Fruit fly (Drosophila melanogaster) whole organism, embryonic: Measurements from ENCODE around the gene CG17283.

ENCODE experiments used
- Aef1 ChIP-seq: fragments of 200-800 bp; sonication (Bioruptor generic); IDR thresholded peaks from 3 replicates; pipeline ENCODE4 v1.3.6; 2022; ENCODE audit warnings: missing biosample characterization, missing genetic modification characterization
- Bdp1 ChIP-seq: fragments of 200-800 bp; sonication (Bioruptor generic); optimal IDR thresholded peaks from 3 replicates; lab custom pipeline; 2016; ENCODE audit warnings: missing biosample characterization, missing genetic modification characterization
- CG10147 ChIP-seq: fragments of 200-800 bp; sonication (Bioruptor generic); optimal IDR thresholded peaks from 2 replicates; lab custom pipeline; 2019; ENCODE audit warnings: missing biosample characterization, mild to moderate bottlenecking, missing genetic modification characterization, moderate library complexity
- CG10543 ChIP-seq: fragments of 200-800 bp; sonication (Bioruptor generic); optimal IDR thresholded peaks from 3 replicates; lab custom pipeline; 2017; ENCODE audit warnings: missing biosample characterization, mild to moderate bottlenecking, missing genetic modification characterization, moderate library complexity
- CG11695 ChIP-seq: fragments of 200-800 bp; sonication (Bioruptor generic); IDR thresholded peaks from 3 replicates; pipeline ENCODE4 v1.3.6; 2022; ENCODE audit warnings: missing biosample characterization, missing genetic modification characterization
- CG13123 ChIP-seq: fragments of 200-800 bp; sonication (Bioruptor generic); optimal IDR thresholded peaks from 2 replicates; lab custom pipeline; 2016; ENCODE audit warnings: missing biosample characterization, missing genetic modification characterization
- CG13296 ChIP-seq: fragments of 200-800 bp; sonication (Bioruptor generic); optimal IDR thresholded peaks from 3 replicates; lab custom pipeline; 2018; ENCODE audit warnings: missing biosample characterization, mild to moderate bottlenecking, missing genetic modification characterization
- CG14050 ChIP-seq: fragments of 200-800 bp; sonication (Bioruptor generic); IDR thresholded peaks from 3 replicates; pipeline ENCODE4 v1.3.6; 2022; ENCODE audit warnings: missing biosample characterization, missing genetic modification characterization
- CG16779 ChIP-seq: fragments of 200-800 bp; sonication (Bioruptor generic); IDR thresholded peaks from 2 replicates; pipeline ENCODE4 v1.3.6; 2022; ENCODE audit warnings: missing biosample characterization, missing genetic modification characterization
- CG16813 ChIP-seq: fragments of 200-800 bp; sonication (Bioruptor generic); IDR thresholded peaks from 3 replicates; pipeline ENCODE4 v1.3.6; 2022; ENCODE audit warnings: missing biosample characterization, missing genetic modification characterization; ENCODE audit not compliant: partially characterized antibody
- CG17612 ChIP-seq: fragments of 200-800 bp; sonication (Bioruptor generic); IDR thresholded peaks from 2 replicates; pipeline ENCODE4 v1.3.6; 2022; ENCODE audit warnings: missing biosample characterization, missing genetic modification characterization
- CG18599 ChIP-seq: fragments of 200-800 bp; sonication (Bioruptor generic); optimal IDR thresholded peaks from 3 replicates; lab custom pipeline; 2017; ENCODE audit warnings: missing biosample characterization, missing genetic modification characterization, mild to moderate bottlenecking, moderate library complexity, missing genetic modification reagents
- CG2120 ChIP-seq: fragments of 200-800 bp; sonication (Bioruptor generic); optimal IDR thresholded peaks from 3 replicates; lab custom pipeline; 2016; ENCODE audit warnings: missing biosample characterization, missing genetic modification characterization
- CG2889 ChIP-seq: fragments of 200-800 bp; sonication (Bioruptor generic); IDR thresholded peaks from 3 replicates; pipeline ENCODE4 v1.3.6; 2022; ENCODE audit warnings: missing biosample characterization, missing genetic modification characterization
- CG31441 ChIP-seq: fragments of 200-800 bp; sonication (Bioruptor generic); IDR thresholded peaks from 2 replicates; pipeline ENCODE4 v1.3.6; 2022; ENCODE audit warnings: missing biosample characterization, missing genetic modification characterization
- CG3281 ChIP-seq: fragments of 200-800 bp; sonication (Bioruptor generic); optimal IDR thresholded peaks from 3 replicates; lab custom pipeline; 2017; ENCODE audit warnings: missing biosample characterization, mild to moderate bottlenecking, missing genetic modification characterization
- CG34376 ChIP-seq: fragments of 200-800 bp; sonication (Bioruptor generic); optimal IDR thresholded peaks from 2 replicates; lab custom pipeline; 2018; ENCODE audit warnings: missing biosample characterization, mild to moderate bottlenecking, missing genetic modification characterization
- CG4707 ChIP-seq: fragments of 200-800 bp; sonication (Bioruptor generic); optimal IDR thresholded peaks from 2 replicates; lab custom pipeline; 2018; ENCODE audit warnings: missing biosample characterization, mild to moderate bottlenecking, missing genetic modification characterization, moderate library complexity
- CG6813 ChIP-seq: fragments of 200-800 bp; sonication (Bioruptor generic); optimal IDR thresholded peaks from 2 replicates; lab custom pipeline; 2017; ENCODE audit warnings: missing biosample characterization, missing genetic modification characterization, mild to moderate bottlenecking, moderate library complexity, missing genetic modification reagents
- CG8765 ChIP-seq: fragments of 200-800 bp; sonication (Bioruptor generic); IDR thresholded peaks from 2 replicates; pipeline ENCODE4 v1.3.6; 2022; ENCODE audit warnings: missing biosample characterization, missing genetic modification characterization
- CG8944 ChIP-seq: fragments of 200-800 bp; sonication (Bioruptor generic); optimal IDR thresholded peaks from 3 replicates; lab custom pipeline; 2016; ENCODE audit warnings: missing biosample characterization, missing genetic modification characterization
- CG9215 ChIP-seq: fragments of 200-800 bp; sonication (Bioruptor generic); IDR thresholded peaks from 2 replicates; pipeline ENCODE4 v1.3.6; 2022; ENCODE audit warnings: missing biosample characterization, missing genetic modification characterization
- Doc2 ChIP-seq: fragments of 200-800 bp; sonication (Bioruptor generic); IDR thresholded peaks from 2 replicates; pipeline ENCODE4 v1.3.6; 2022; ENCODE audit warnings: missing biosample characterization, missing genetic modification characterization
- Elba2 ChIP-seq: fragments of 200-800 bp; sonication (Bioruptor generic); optimal IDR thresholded peaks from 3 replicates; lab custom pipeline; 2016; ENCODE audit warnings: missing biosample characterization, missing genetic modification characterization
- Fer2 ChIP-seq: fragments of 200-800 bp; sonication (Bioruptor generic); optimal IDR thresholded peaks from 2 replicates; lab custom pipeline; 2018; ENCODE audit warnings: missing biosample characterization, mild to moderate bottlenecking, missing genetic modification characterization, moderate library complexity
- HmgZ ChIP-seq: fragments of 200-800 bp; sonication (Bioruptor generic); optimal IDR thresholded peaks from 2 replicates; lab custom pipeline; 2018; ENCODE audit warnings: missing biosample characterization, mild to moderate bottlenecking, missing genetic modification characterization
- Hmr ChIP-seq: fragments of 200-800 bp; sonication (Bioruptor generic); optimal IDR thresholded peaks from 3 replicates; lab custom pipeline; 2017; ENCODE audit warnings: mild to moderate bottlenecking, missing biosample characterization, missing genetic modification reagents, missing genetic modification characterization
- Hmx ChIP-seq: fragments of 200-800 bp; sonication (Bioruptor generic); optimal IDR thresholded peaks from 2 replicates; lab custom pipeline; 2016; ENCODE audit warnings: missing biosample characterization, missing genetic modification characterization
- Hr39 ChIP-seq: fragments of >200 bp; optimal IDR thresholded peaks from 2 replicates; lab custom pipeline; 2017
- Sox100B ChIP-seq: fragments of 200-800 bp; sonication (Bioruptor generic); optimal IDR thresholded peaks from 3 replicates; lab custom pipeline; 2018; ENCODE audit warnings: missing biosample characterization, mild to moderate bottlenecking, missing genetic modification characterization
- ato ChIP-seq: fragments of 200-800 bp; sonication (Bioruptor generic); IDR thresholded peaks from 2 replicates; pipeline ENCODE4 v1.3.6; 2022; ENCODE audit warnings: missing biosample characterization, missing genetic modification characterization; ENCODE audit not compliant: partially characterized antibody
- bigmax ChIP-seq: fragments of 200-800 bp; sonication (Bioruptor generic); optimal IDR thresholded peaks from 2 replicates; lab custom pipeline; 2018; ENCODE audit warnings: missing biosample characterization, mild to moderate bottlenecking, missing genetic modification characterization
- caup ChIP-seq: fragments of 200-800 bp; sonication (Bioruptor generic); optimal IDR thresholded peaks from 3 replicates; lab custom pipeline; 2017; ENCODE audit warnings: missing biosample characterization, mild to moderate bottlenecking, missing genetic modification characterization, moderate library complexity; ENCODE audit not compliant: severe bottlenecking
- dmrt11E ChIP-seq: fragments of 200-800 bp; sonication (Bioruptor generic); optimal IDR thresholded peaks from 3 replicates; lab custom pipeline; 2018; ENCODE audit warnings: missing biosample characterization, mild to moderate bottlenecking, missing genetic modification characterization, moderate library complexity
- gce ChIP-seq: fragments of 200-800 bp; sonication (Bioruptor generic); IDR thresholded peaks from 3 replicates; pipeline ENCODE4 v1.3.6; 2022; ENCODE audit warnings: missing biosample characterization, missing genetic modification characterization
- jing ChIP-seq: fragments of 200-800 bp; sonication (Bioruptor generic); optimal IDR thresholded peaks from 2 replicates; lab custom pipeline; 2018; ENCODE audit warnings: missing biosample characterization, mild to moderate bottlenecking, missing genetic modification characterization
- kni ChIP-seq: fragments of 200-800 bp; sonication (Bioruptor generic); optimal IDR thresholded peaks from 3 replicates; lab custom pipeline; 2017; ENCODE audit warnings: mild to moderate bottlenecking, missing biosample characterization, missing genetic modification reagents, missing genetic modification characterization
- knrl ChIP-seq: fragments of 200-800 bp; sonication (Bioruptor generic); IDR thresholded peaks from 3 replicates; pipeline ENCODE4 v1.3.6; 2022; ENCODE audit warnings: missing biosample characterization, missing genetic modification characterization; ENCODE audit not compliant: partially characterized antibody
- lola ChIP-seq, 3 experiments: fragments of >200 bp in 2 of 3; fragments of 200-800 bp in 1 of 3; sonication (Bioruptor generic) in 1 of 3; optimal IDR thresholded peaks; 2 replicates each; lab custom pipeline; 2017 to 2019; ENCODE audit warnings: missing biosample characterization in 3 of 3, missing genetic modification characterization in 3 of 3, mild to moderate bottlenecking in 1 of 3, moderate library complexity in 1 of 3
- mirr ChIP-seq: fragments of 200-800 bp; sonication (Bioruptor generic); optimal IDR thresholded peaks from 3 replicates; lab custom pipeline; 2018; ENCODE audit warnings: missing biosample characterization, mild to moderate bottlenecking, missing genetic modification characterization
- nerfin-2 ChIP-seq: fragments of 200-800 bp; sonication (Bioruptor generic); IDR thresholded peaks from 2 replicates; pipeline ENCODE4 v1.3.6; 2022; ENCODE audit warnings: missing biosample characterization, missing genetic modification characterization; ENCODE audit not compliant: partially characterized antibody
- otp ChIP-seq: fragments of 200-800 bp; sonication (Bioruptor generic); IDR thresholded peaks from 3 replicates; pipeline ENCODE4, ENCODE4 v1.3.6; 2022; ENCODE audit warnings: missing biosample characterization, missing genetic modification characterization
- pita ChIP-seq: fragments of 200-800 bp; sonication (Bioruptor generic); optimal IDR thresholded peaks from 2 replicates; lab custom pipeline; 2017; ENCODE audit warnings: missing biosample characterization, mild to moderate bottlenecking, missing genetic modification characterization
- pnt ChIP-seq: fragments of 200-800 bp; sonication (Bioruptor generic); optimal IDR thresholded peaks from 3 replicates; lab custom pipeline; 2016; ENCODE audit warnings: missing biosample characterization, missing genetic modification characterization
- so ChIP-seq: fragments of 200-800 bp; sonication (Bioruptor generic); IDR thresholded peaks from 3 replicates; pipeline ENCODE4 v1.3.6; 2022; ENCODE audit warnings: missing biosample characterization, missing genetic modification characterization
- sqz ChIP-seq: fragments of 200-800 bp; sonication (Bioruptor generic); optimal IDR thresholded peaks from 3 replicates; lab custom pipeline; 2018; ENCODE audit warnings: missing biosample characterization, mild to moderate bottlenecking, missing genetic modification characterization
- tgo ChIP-seq: fragments of 200-800 bp; sonication (Bioruptor generic); IDR thresholded peaks from 3 replicates; pipeline ENCODE4 v1.3.6; 2022; ENCODE audit warnings: missing biosample characterization, missing genetic modification characterization
- trh ChIP-seq: fragments of 200-800 bp; sonication (Bioruptor generic); optimal IDR thresholded peaks from 2 replicates; lab custom pipeline; 2016; ENCODE audit warnings: missing biosample characterization, missing genetic modification characterization
- tup ChIP-seq: fragments of 200-800 bp; sonication (Bioruptor generic); optimal IDR thresholded peaks from 2 replicates; lab custom pipeline; 2016; ENCODE audit warnings: missing biosample characterization, mild to moderate bottlenecking, missing genetic modification characterization, moderate library complexity
- vfl ChIP-seq: fragments of 200-800 bp; sonication (Bioruptor generic); optimal IDR thresholded peaks from 2 replicates; lab custom pipeline; 2016; ENCODE audit warnings: missing biosample characterization, missing genetic modification characterization
- wor ChIP-seq: fragments of 200-800 bp; sonication (Bioruptor generic); IDR thresholded peaks from 2 replicates; pipeline ENCODE4 v1.3.6; 2022; ENCODE audit warnings: missing biosample characterization, missing genetic modification characterization

Gene CG17283

DNA sequence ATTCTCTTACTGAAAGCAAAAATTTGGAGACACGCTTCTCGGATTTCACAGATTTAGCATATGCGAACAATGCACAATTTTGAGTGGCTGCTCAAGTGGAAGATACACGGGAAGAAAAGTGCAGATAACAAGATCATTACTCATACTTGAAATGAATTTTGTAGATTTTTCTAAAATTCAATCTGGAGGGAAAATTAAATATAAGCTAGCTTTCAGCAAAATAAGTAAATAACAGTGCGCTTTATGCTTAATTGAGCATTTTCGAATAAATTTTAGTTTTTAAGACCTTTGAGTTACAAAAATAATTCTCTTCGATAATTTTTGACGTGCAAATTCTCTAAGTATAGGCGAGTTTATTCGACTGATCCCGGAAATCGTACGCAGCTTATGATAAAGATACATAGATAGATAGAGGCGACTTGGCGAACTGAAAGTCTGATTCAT lies 7.0 kb upstream of the CG17283 start (continued):
- TF ChIP-seq jing (GFP tag; lab: Kevin White, UChicago) (no peak), CG14050 (GFP tag; lab: Robert Waterston, UW) (peak; percentile 19; the same call in 1 of the 3 replicates), CG4707 (GFP tag; lab: Kevin White, UChicago) (no peak), kni (no peak), so (GFP tag; lab: Robert Waterston, UW) (no peak), knrl (no peak), HmgZ (tag; lab: Kevin White, UChicago) (no peak), CG10543 (no peak), CG13123 (GFP tag; lab: Kevin White, UChicago) (no peak), Hr39 (lab: Kevin White, UChicago) (no peak), CG2889 (no peak), CG6813 (GFP tag; lab: Kevin White, UChicago) (no peak), CG13296 (GFP tag; lab: Kevin White, UChicago) (no peak), nerfin-2 (GFP tag; lab: Robert Waterston, UW) (no peak), wor (GFP tag; lab: Robert Waterston, UW) (no peak), pnt (GFP tag; lab: Kevin White, UChicago) (peak; percentile 60), CG18599 (GFP tag; lab: Kevin White, UChicago) (peak; percentile 60), dmrt11E (tag; lab: Kevin White, UChicago) (peak; percentile 5), vfl (GFP tag; lab: Kevin White, UChicago) (no peak), CG11695 (GFP tag; lab: Robert Waterston, UW) (no peak), Aef1 (GFP tag; lab: Robert Waterston, UW) (peak; percentile 25; the same call in 2 of the 3 replicates), caup (GFP tag; lab: Kevin White, UChicago) (peak; percentile 4), CG9215 (GFP tag; lab: Robert Waterston, UW) (no peak), mirr (GFP tag; lab: Kevin White, UChicago) (no peak), Hmr (peak; percentile 22), sqz (GFP tag; lab: Kevin White, UChicago) (no peak), CG17612 (GFP tag; lab: Robert Waterston, UW) (no peak), Doc2 (no peak), ato (GFP tag; lab: Robert Waterston, UW) (no peak), otp (GFP tag; lab: Robert Waterston, UW) (no peak), Fer2 (tag; lab: Kevin White, UChicago) (no peak), CG31441 (GFP tag; lab: Robert Waterston, UW) (no peak), CG10147 (GFP tag; lab: Kevin White, UChicago) (peak; percentile 49), CG3281 (GFP tag; lab: Kevin White, UChicago) (peak; percentile 65), Elba2 (GFP tag; lab: Kevin White, UChicago) (no peak), lola (GFP tag; optimal IDR thresholded peaks at IDR 0.05; lab: Kevin White, UChicago) (no peak), gce (GFP tag; lab: Robert Waterston, UW) (no peak), CG16813 (GFP tag; lab: Robert Waterston, UW) (no peak), CG34376 (no peak), CG8765 (no peak), pita (GFP tag; lab: Kevin White, UChicago) (no peak), bigmax (GFP tag; lab: Kevin White, UChicago) (no peak), Sox100B (peak; percentile 57), CG2120 (GFP tag; lab: Kevin White, UChicago) (no peak), tgo (no peak), CG8944 (GFP tag; lab: Kevin White, UChicago) (peak; percentile 30), CG16779 (GFP tag; lab: Robert Waterston, UW) (no peak), trh (no peak), Hmx (no peak), Bdp1 (GFP tag; lab: Kevin White, UChicago) (no peak), tup (GFP tag; lab: Kevin White, UChicago) (no peak)
